Worm (Caenorhabditis elegans) whole organism, young adult: ENCODE data around the gene K09F6.3.

Experiments used
- B0261.1 ChIP-seq: sonication (generic microtip); optimal IDR thresholded peaks from 2 replicates; lab custom pipeline; 2016; ENCODE audit warnings: mild to moderate bottlenecking, missing genetic modification characterization, moderate library complexity, missing compliant biosample characterization
- D2030.7 ChIP-seq: fragments of 200-800 bp; sonication (Bioruptor generic); IDR thresholded peaks from 2 replicates; pipeline ENCODE4 v1.3.6; 2022; ENCODE audit warnings: missing genetic modification reagents, missing genetic modification characterization, missing compliant biosample characterization
- F57C9.4 ChIP-seq: sonication (generic microtip); optimal IDR thresholded peaks from 2 replicates; lab custom pipeline; 2017; ENCODE audit warnings: mild to moderate bottlenecking, missing genetic modification characterization, missing compliant biosample characterization
- T26A5.8 ChIP-seq: sonication (generic microtip); optimal IDR thresholded peaks from 2 replicates; lab custom pipeline; 2016; ENCODE audit warnings: missing genetic modification characterization, missing compliant biosample characterization
- bed-2 ChIP-seq: fragments of 200-800 bp; sonication (Bioruptor generic); IDR thresholded peaks from 2 replicates; pipeline ENCODE4 v1.3.6; 2022; ENCODE audit warnings: missing genetic modification reagents, missing genetic modification characterization, missing compliant biosample characterization
- dpl-1 ChIP-seq: fragments of 150-350 bp; optimal IDR thresholded peaks from 2 replicates; lab custom pipeline; 2014; ENCODE audit warnings: missing biosample characterization, missing genetic modification reagents, missing genetic modification characterization
- egl-18 ChIP-seq: fragments of 200-800 bp; sonication (Bioruptor generic); IDR thresholded peaks from 2 replicates; pipeline ENCODE4 v1.3.6; 2022; ENCODE audit warnings: missing genetic modification reagents, missing genetic modification characterization, missing compliant biosample characterization
- hlh-26 ChIP-seq: fragments of 200-800 bp; sonication (Bioruptor generic); conservative IDR thresholded peaks from 2 replicates; pipeline ENCODE4 v1.3.6; 2022; ENCODE audit warnings: missing genetic modification reagents, missing genetic modification characterization, missing compliant biosample characterization
- hmg-1.2 ChIP-seq: fragments of 200-800 bp; sonication (Bioruptor generic); IDR thresholded peaks from 2 replicates; pipeline ENCODE4 v1.3.6; 2022; ENCODE audit warnings: missing genetic modification reagents, missing genetic modification characterization, missing compliant biosample characterization
- madf-10 ChIP-seq: sonication (generic microtip); optimal IDR thresholded peaks from 2 replicates; lab custom pipeline; 2016; ENCODE audit warnings: mild to moderate bottlenecking, missing genetic modification characterization, missing compliant biosample characterization
- nhr-179 ChIP-seq: sonication (generic microtip); optimal IDR thresholded peaks from 2 replicates; lab custom pipeline; 2016; ENCODE audit warnings: mild to moderate bottlenecking, missing genetic modification characterization, missing compliant biosample characterization
- pha-4 ChIP-seq: fragments of 150-350 bp; sonication (generic microtip); optimal IDR thresholded peaks from 2 replicates; lab custom pipeline; 2014; ENCODE audit warnings: missing biosample characterization, missing genetic modification reagents, missing genetic modification characterization
- snpc-4 ChIP-seq, 5 experiments: fragments of 150-350 bp in 1 of 5; sonication (generic microtip) in 4 of 5; optimal IDR thresholded peaks; 2 replicates each; lab custom pipeline; 2014 to 2018; ENCODE audit warnings: missing genetic modification characterization in 5 of 5, missing biosample characterization in 3 of 5, antibody characterized with exemption in 2 of 5, mild to moderate bottlenecking in 2 of 5, missing compliant biosample characterization in 2 of 5, missing genotype in 2 of 5, moderate library complexity in 2 of 5, missing genetic modification reagents in 1 of 5
- unc-62 ChIP-seq: fragments of 150-350 bp; optimal IDR thresholded peaks from 2 replicates; lab custom pipeline; 2014; ENCODE audit warnings: missing biosample characterization, missing genetic modification reagents, missing genetic modification characterization

DNA sequence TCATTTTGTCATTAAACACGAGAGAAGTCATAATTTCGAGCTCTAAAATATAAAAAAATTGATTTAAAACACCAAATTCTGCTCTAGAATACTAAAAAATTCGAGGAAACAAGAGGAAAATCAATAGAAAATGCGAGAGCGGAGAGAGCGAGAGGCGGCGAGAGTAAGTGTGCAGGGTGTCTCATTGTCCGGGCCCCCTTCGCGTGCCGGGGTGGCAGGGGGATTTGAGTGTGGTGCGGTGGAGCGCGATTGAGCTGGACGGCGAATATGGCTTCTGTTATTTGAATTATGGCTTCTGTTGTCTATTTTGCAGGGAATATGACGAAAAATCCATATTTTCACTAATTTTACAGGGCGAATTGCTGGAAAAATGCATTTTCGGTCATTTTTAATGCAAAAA lies 35.1 kb upstream of the K09F6.3 start, which contains the start of gene Y59C2A.3:
- TF ChIP-seq nhr-179 (tag; lab: Kevin White, UChicago) (no peak), egl-18 (GFP tag; lab: Robert Waterston, UW) (no peak), hlh-26 (no peak), hmg-1.2 (GFP tag; lab: Robert Waterston, UW) (peak; percentile 29; the same call in 1 of the 2 replicates), bed-2 (no peak), madf-10 (tag; lab: Kevin White, UChicago) (no peak), pha-4 (tag; lab: Kevin White, UChicago) (no peak), dpl-1 (GFP tag; lab: Kevin White, UChicago) (peak; percentile 6), F57C9.4 (no peak), unc-62 (GFP tag; lab: Kevin White, UChicago) (no peak), snpc-4 (GFP tag; optimal IDR thresholded peaks at IDR 0.05; lab: Kevin White, UChicago) (no peak), snpc-4 (tag; optimal IDR thresholded peaks at IDR 0.05; lab: Kevin White, UChicago) (no peak), D2030.7 (GFP tag; lab: Robert Waterston, UW) (no peak), B0261.1 (no peak), T26A5.8 (no peak)
